Worm (Caenorhabditis elegans): Measurements from ENCODE around the gene ttc-36.
A peak's percentile ranks its signal among the peaks of the same experiment; 100 is the strongest.

ttc-36 gene

DNA sequence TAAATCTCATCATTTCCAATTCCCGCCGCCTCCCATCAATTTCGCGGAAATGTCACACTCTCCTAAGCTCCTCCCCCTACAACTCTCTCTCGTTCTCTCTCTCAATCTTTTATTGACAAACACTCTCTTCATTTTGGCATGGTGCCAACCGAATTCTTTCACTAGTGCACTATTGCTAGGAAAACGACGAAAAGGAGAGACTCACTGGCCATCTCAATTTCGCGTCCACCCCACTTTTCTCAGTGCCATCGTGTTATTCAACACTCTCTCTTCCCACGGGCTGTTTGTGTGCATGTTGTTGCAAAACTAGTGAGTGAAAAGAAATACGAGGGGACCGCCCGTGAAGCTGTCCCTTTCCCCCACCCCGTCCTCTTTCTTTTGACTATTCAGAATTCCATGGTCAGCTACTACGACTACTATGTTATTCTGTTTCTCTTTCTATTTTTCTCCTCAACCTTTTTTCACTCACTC is 45.1 kb upstream of the ttc-36 start (continued):
- TF ChIP-seq elt-3 (tag; optimal IDR thresholded peaks at IDR 0.05), result no peak
- TF ChIP-seq fkh-8 (tag; optimal IDR thresholded peaks at IDR 0.05), result peak; percentile 66
- no peak for TF ChIP-seq ets-5 (GFP tag; IDR thresholded peaks at IDR 0.05)
- TF ChIP-seq egl-13 (tag; optimal IDR thresholded peaks at IDR 0.05), result peak; percentile 84
- peak; percentile 20 to 68 (median 38) for TF ChIP-seq dpl-1 (GFP tag; optimal IDR thresholded peaks at IDR 0.05)
- TF ChIP-seq dsc-1 (tag; optimal IDR thresholded peaks at IDR 0.05), result peak; percentile 77
- TF ChIP-seq nhr-47 (tag; optimal IDR thresholded peaks at IDR 0.05), result peak; percentile 67
- no peak for TF ChIP-seq mab-9 (GFP tag; IDR thresholded peaks at IDR 0.05)

DNA sequence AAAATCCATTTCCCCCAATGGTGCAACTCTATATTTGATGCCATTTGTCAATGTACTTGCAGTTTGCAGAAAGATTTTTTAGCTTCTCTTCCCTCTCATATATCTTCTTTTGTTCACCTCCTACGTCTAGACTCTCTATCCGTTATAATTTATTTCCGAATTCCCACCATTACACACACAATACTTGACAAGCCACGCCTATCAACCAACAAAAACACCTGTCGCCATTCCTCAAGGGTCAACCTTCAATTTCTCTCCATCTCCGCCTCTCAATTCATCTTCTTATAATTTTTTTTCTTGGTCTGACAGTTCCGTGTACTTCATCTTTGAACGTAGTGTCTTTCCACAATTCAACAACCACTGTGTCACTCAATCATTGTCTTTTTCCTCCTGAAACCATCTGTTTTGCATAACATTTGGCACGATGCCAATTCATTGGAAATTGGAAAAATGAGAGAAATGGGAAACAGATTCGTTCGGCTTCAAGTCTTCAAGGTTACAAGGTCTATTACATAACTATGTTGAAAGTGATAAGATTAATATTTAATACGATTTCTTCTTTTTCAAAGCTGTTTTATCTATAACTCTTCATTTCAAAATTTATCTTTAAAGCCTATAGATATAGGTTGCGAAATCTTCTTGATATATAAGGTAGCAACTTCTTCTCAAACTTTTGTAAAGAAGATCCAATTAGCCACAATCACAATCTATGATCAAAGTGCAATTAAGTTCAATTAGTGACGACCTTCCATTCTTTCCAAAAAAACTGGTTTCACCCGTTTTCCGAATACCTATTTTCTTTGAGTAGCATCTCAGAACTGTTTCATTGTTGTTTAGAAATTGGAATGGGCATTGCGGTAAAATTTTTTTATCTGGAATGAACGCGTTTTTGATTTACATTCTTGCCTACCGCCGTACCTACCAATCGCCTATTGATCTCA is 43.1 kb upstream of the ttc-36 start:
- no peak for TF ChIP-seq elt-2 (tag; optimal IDR thresholded peaks at IDR 0.05)
- peak; percentile 82 for TF ChIP-seq nhr-85 (tag)
- peak in 2 of 6 experiments; percentile 22 to 41 for TF ChIP-seq elt-3 (tag; optimal IDR thresholded peaks at IDR 0.05)
- TF ChIP-seq fkh-4 (tag; optimal IDR thresholded peaks at IDR 0.05; ENCODE audit: borderline replicate concordance), result peak; percentile 96
- no peak for TF ChIP-seq aha-1 (tag; optimal IDR thresholded peaks at IDR 0.05)
- peak; percentile 45 for TF ChIP-seq lin-14 (GFP tag; optimal IDR thresholded peaks at IDR 0.05)
- no peak for TF ChIP-seq C04F5.9 (tag; optimal IDR thresholded peaks at IDR 0.05)
- peak; percentile 34 for TF ChIP-seq rnt-1 (tag; optimal IDR thresholded peaks at IDR 0.05)
- no peak for TF ChIP-seq nhr-20 (tag; optimal IDR thresholded peaks at IDR 0.05)
- TF ChIP-seq blmp-1 (tag; optimal IDR thresholded peaks at IDR 0.05), result peak; percentile 2
- TF ChIP-seq ztf-11 (tag; optimal IDR thresholded peaks at IDR 0.05), result peak in 1 of 2 experiments; percentile 39
- TF ChIP-seq tbx-2 (tag; optimal IDR thresholded peaks at IDR 0.05), result peak; percentile 11
- TF ChIP-seq nhr-90 (tag; optimal IDR thresholded peaks at IDR 0.05; ENCODE audit: poor library complexity), result no peak
- peak; percentile 81 for TF ChIP-seq grh-1 (GFP tag; IDR thresholded peaks at IDR 0.05)
- peak; percentile 27; the same call in 1 of the 2 replicates for TF ChIP-seq nhr-19 (GFP tag; conservative IDR thresholded peaks at IDR 0.05)
- TF ChIP-seq nhr-71 (tag; optimal IDR thresholded peaks at IDR 0.05), result peak; percentile 18
- peak; percentile 99 for TF ChIP-seq dsc-1 (tag; optimal IDR thresholded peaks at IDR 0.05)

DNA sequence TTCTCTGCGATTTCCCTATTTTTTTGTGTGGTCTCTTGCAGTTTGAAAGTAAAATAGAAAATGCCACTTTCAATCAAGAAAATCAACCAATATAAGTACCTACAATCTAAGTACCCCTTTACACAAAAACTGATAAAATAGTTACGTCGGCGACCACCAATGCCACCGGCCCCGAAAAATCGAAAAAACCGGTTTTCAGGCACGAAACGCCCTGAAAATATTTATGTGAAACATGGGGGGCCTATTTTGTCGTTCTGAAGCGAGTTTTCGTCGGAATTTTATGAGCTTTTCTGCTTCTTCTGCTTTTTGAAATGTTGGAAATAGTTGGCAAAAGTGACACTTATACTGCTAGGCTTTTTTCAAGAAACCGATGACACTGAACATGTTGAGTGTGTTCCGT is 41.4 kb upstream of the ttc-36 start:
- no peak for TF ChIP-seq nhr-76 (tag; optimal IDR thresholded peaks at IDR 0.05)
- no peak for TF ChIP-seq nhr-28 (tag; optimal IDR thresholded peaks at IDR 0.05)
- no peak for TF ChIP-seq jun-1 (tag; optimal IDR thresholded peaks at IDR 0.05)
- no peak for TF ChIP-seq C16A3.4 (tag; optimal IDR thresholded peaks at IDR 0.05)
- TF ChIP-seq fkh-10 (GFP tag; optimal IDR thresholded peaks at IDR 0.05), result no peak
- TF ChIP-seq lin-14 (GFP tag; optimal IDR thresholded peaks at IDR 0.05), result peak; percentile 12
- TF ChIP-seq lin-35 (GFP tag; optimal IDR thresholded peaks at IDR 0.05), result no peak
- no peak for TF ChIP-seq ceh-88 (GFP tag; IDR thresholded peaks at IDR 0.05)
- TF ChIP-seq egl-13 (tag; optimal IDR thresholded peaks at IDR 0.05), result no peak
- no peak for TF ChIP-seq pax-3 (tag; optimal IDR thresholded peaks at IDR 0.05)
- TF ChIP-seq nhr-71 (tag; optimal IDR thresholded peaks at IDR 0.05), result no peak
- TF ChIP-seq efl-1 (optimal IDR thresholded peaks at IDR 0.05), result no peak
- peak in 1 of 2 experiments; percentile 64 for TF ChIP-seq efl-1 (GFP tag; optimal IDR thresholded peaks at IDR 0.05 in 1 of 2)
- TF ChIP-seq fkh-4 (tag; optimal IDR thresholded peaks at IDR 0.05; ENCODE audit: borderline replicate concordance), result no peak
- TF ChIP-seq nhr-12 (tag; optimal IDR thresholded peaks at IDR 0.05), result no peak
- TF ChIP-seq snu-23 (GFP tag; optimal IDR thresholded peaks at IDR 0.05), result no peak
- no peak for TF ChIP-seq dsc-1 (tag; optimal IDR thresholded peaks at IDR 0.05)
- no peak for TF ChIP-seq mef-2 (tag; optimal IDR thresholded peaks at IDR 0.05)
- no peak for TF ChIP-seq sup-37 (GFP tag; optimal IDR thresholded peaks at IDR 0.05)
- no peak for TF ChIP-seq egl-27 (tag; optimal IDR thresholded peaks at IDR 0.05)
- no peak for TF ChIP-seq blmp-1 (tag; optimal IDR thresholded peaks at IDR 0.05)
- no peak for TF ChIP-seq fos-1 (tag; optimal IDR thresholded peaks at IDR 0.05)
- no peak for TF ChIP-seq irx-1 (tag; optimal IDR thresholded peaks at IDR 0.05)
- peak; percentile 39 for TF ChIP-seq nhr-85 (tag)
- no peak for TF ChIP-seq ces-1 (GFP tag; optimal IDR thresholded peaks at IDR 0.05)
- TF ChIP-seq ceh-90 (tag; optimal IDR thresholded peaks at IDR 0.05), result no peak
- no peak for TF ChIP-seq nhr-19 (GFP tag; conservative IDR thresholded peaks at IDR 0.05)
- peak; percentile 82 for TF ChIP-seq grh-1 (GFP tag; IDR thresholded peaks at IDR 0.05)
- TF ChIP-seq snpc-4 (tag; optimal IDR thresholded peaks at IDR 0.05), result no peak
- TF ChIP-seq tlp-1 (tag; optimal IDR thresholded peaks at IDR 0.05), result no peak
- TF ChIP-seq elt-2 (tag; optimal IDR thresholded peaks at IDR 0.05), result no peak
- TF ChIP-seq nhr-20 (tag; optimal IDR thresholded peaks at IDR 0.05), result no peak
- no peak for TF ChIP-seq ceh-82 (tag; optimal IDR thresholded peaks at IDR 0.05)
